Fruit fly (Drosophila melanogaster) whole organism, embryonic: ENCODE data around the gene Sirt6.

ENCODE experiments used
- Abd-B ChIP-seq: fragments of 200-800 bp; sonication (Bioruptor generic); optimal IDR thresholded peaks from 2 replicates; lab custom pipeline; 2018; ENCODE audit warnings: missing biosample characterization, mild to moderate bottlenecking, missing genetic modification characterization, moderate library complexity
- B-H2 ChIP-seq: fragments of 200-800 bp; sonication (Bioruptor generic); optimal IDR thresholded peaks from 2 replicates; lab custom pipeline; 2018; ENCODE audit warnings: missing biosample characterization, mild to moderate bottlenecking, missing genetic modification characterization
- CG10462 ChIP-seq: fragments of 200-800 bp; sonication (Bioruptor generic); optimal IDR thresholded peaks from 2 replicates; lab custom pipeline; 2016; ENCODE audit warnings: missing biosample characterization, missing genetic modification characterization
- CG11696 ChIP-seq: fragments of 200-800 bp; sonication (Bioruptor generic); IDR thresholded peaks from 2 replicates; pipeline ENCODE4 v1.3.6; 2022; ENCODE audit warnings: missing biosample characterization, missing genetic modification characterization
- CG12155 ChIP-seq: fragments of 200-800 bp; sonication (Bioruptor generic); optimal IDR thresholded peaks from 3 replicates; lab custom pipeline; 2016; ENCODE audit warnings: missing biosample characterization, missing genetic modification characterization
- CG12219 ChIP-seq: fragments of 200-800 bp; sonication (Bioruptor generic); optimal IDR thresholded peaks from 3 replicates; lab custom pipeline; 2018; ENCODE audit warnings: missing biosample characterization, mild to moderate bottlenecking, missing genetic modification characterization
- CG14441 ChIP-seq: fragments of 200-800 bp; sonication (Bioruptor generic); IDR thresholded peaks from 2 replicates; pipeline ENCODE4 v1.3.6; 2022; ENCODE audit warnings: missing biosample characterization, missing genetic modification characterization
- CG15514 ChIP-seq: fragments of 200-800 bp; sonication (Bioruptor generic); optimal IDR thresholded peaks from 3 replicates; lab custom pipeline; 2017; ENCODE audit warnings: missing biosample characterization, missing genetic modification characterization, mild to moderate bottlenecking, moderate library complexity, missing genetic modification reagents
- CG17361 ChIP-seq: fragments of 200-800 bp; sonication (Bioruptor generic); IDR thresholded peaks from 3 replicates; pipeline ENCODE4 v1.3.6; 2022; ENCODE audit warnings: missing biosample characterization, missing genetic modification characterization
- CG18262 ChIP-seq: fragments of 200-800 bp; optimal IDR thresholded peaks from 3 replicates; lab custom pipeline; 2019; ENCODE audit warnings: missing biosample characterization, mild to moderate bottlenecking, missing genetic modification characterization, moderate library complexity
- CG1832 ChIP-seq: fragments of 200-800 bp; sonication (Bioruptor generic); optimal IDR thresholded peaks from 2 replicates; lab custom pipeline; 2017; ENCODE audit warnings: missing biosample characterization, mild to moderate bottlenecking, missing genetic modification characterization, inconsistent platforms
- CG3163 ChIP-seq: fragments of 200-800 bp; sonication (Bioruptor generic); optimal IDR thresholded peaks from 3 replicates; lab custom pipeline; 2016; ENCODE audit warnings: missing biosample characterization, missing genetic modification characterization
- CG34224 ChIP-seq: fragments of 200-800 bp; sonication (Bioruptor generic); IDR thresholded peaks from 3 replicates; pipeline ENCODE4 v1.3.6; 2022; ENCODE audit warnings: missing biosample characterization, missing genetic modification characterization; ENCODE audit not compliant: partially characterized antibody
- Dbx ChIP-seq: fragments of 200-800 bp; sonication (Bioruptor generic); IDR thresholded peaks from 3 replicates; pipeline ENCODE4 v1.3.6; 2022; ENCODE audit warnings: missing biosample characterization, missing genetic modification characterization
- Drgx ChIP-seq: fragments of 200-800 bp; sonication (Bioruptor generic); IDR thresholded peaks from 2 replicates; pipeline ENCODE4 v1.3.6; 2022; ENCODE audit warnings: missing biosample characterization, missing genetic modification characterization
- E2f1 ChIP-seq: fragments of 200-800 bp; sonication (Bioruptor generic); IDR thresholded peaks from 2 replicates; pipeline ENCODE4 v1.3.6; 2022; ENCODE audit warnings: missing biosample characterization, missing genetic modification characterization
- HmgD ChIP-seq: fragments of 200-800 bp; sonication (Bioruptor generic); optimal IDR thresholded peaks from 3 replicates; lab custom pipeline; 2016; ENCODE audit warnings: missing biosample characterization, missing genetic modification characterization
- Med ChIP-seq: fragments of 200-800 bp; sonication (Bioruptor generic); peaks from one replicate; lab custom pipeline; 2016; ENCODE audit warnings: missing biosample characterization, missing genetic modification characterization, mild to moderate bottlenecking, inconsistent platforms, moderate library complexity
- Mes4 ChIP-seq: fragments of 200-800 bp; sonication (Bioruptor generic); optimal IDR thresholded peaks from 2 replicates; lab custom pipeline; 2016; ENCODE audit warnings: missing biosample characterization, missing genetic modification characterization
- Ptx1 ChIP-seq: fragments of 200-800 bp; sonication (Bioruptor generic); IDR thresholded peaks from 2 replicates; pipeline ENCODE4 v1.3.6; 2022; ENCODE audit warnings: missing biosample characterization, missing genetic modification characterization
- Rx ChIP-seq: fragments of 200-800 bp; sonication (Bioruptor generic); IDR thresholded peaks from 2 replicates; pipeline ENCODE4 v1.3.6; 2022; ENCODE audit warnings: missing biosample characterization, missing genetic modification characterization
- Sox102F ChIP-seq: fragments of 200-800 bp; sonication (Bioruptor generic); optimal IDR thresholded peaks from 2 replicates; lab custom pipeline; 2018; ENCODE audit warnings: missing biosample characterization, mild to moderate bottlenecking, missing genetic modification characterization, moderate library complexity
- Stat92E ChIP-seq, 3 experiments: fragments of >200 bp in 2 of 3; fragments of 200-800 bp in 1 of 3; sonication (Bioruptor generic) in 1 of 3; optimal IDR thresholded peaks; 2 replicates each; lab custom pipeline; 2017 to 2019; ENCODE audit warnings: missing biosample characterization in 3 of 3, missing genetic modification characterization in 3 of 3, mild to moderate bottlenecking in 1 of 3, moderate library complexity in 1 of 3
- Vsx1 ChIP-seq: fragments of 200-800 bp; sonication (Bioruptor generic); optimal IDR thresholded peaks from 2 replicates; lab custom pipeline; 2017; ENCODE audit warnings: missing biosample characterization, mild to moderate bottlenecking, missing genetic modification characterization, missing genetic modification reagents
- Xrp1 ChIP-seq: fragments of 200-800 bp; sonication (Bioruptor generic); IDR thresholded peaks from 2 replicates; pipeline ENCODE4 v1.3.6; 2022; ENCODE audit warnings: missing biosample characterization, missing genetic modification characterization
- bigmax ChIP-seq: fragments of 200-800 bp; sonication (Bioruptor generic); optimal IDR thresholded peaks from 2 replicates; lab custom pipeline; 2018; ENCODE audit warnings: missing biosample characterization, mild to moderate bottlenecking, missing genetic modification characterization
- cato ChIP-seq: fragments of 200-800 bp; sonication (Bioruptor generic); optimal IDR thresholded peaks from 2 replicates; lab custom pipeline; 2016; ENCODE audit warnings: missing biosample characterization, missing genetic modification characterization, borderline replicate concordance
- caup ChIP-seq: fragments of 200-800 bp; sonication (Bioruptor generic); optimal IDR thresholded peaks from 3 replicates; lab custom pipeline; 2017; ENCODE audit warnings: missing biosample characterization, mild to moderate bottlenecking, missing genetic modification characterization, moderate library complexity; ENCODE audit not compliant: severe bottlenecking
- chinmo ChIP-seq: fragments of 200-800 bp; sonication (Bioruptor generic); IDR thresholded peaks from 4 replicates; pipeline ENCODE4 v1.3.6; 2022; ENCODE audit warnings: missing biosample characterization, missing genetic modification characterization; ENCODE audit not compliant: partially characterized antibody
- ci ChIP-seq: fragments of 200-800 bp; sonication (Bioruptor generic); IDR thresholded peaks from 3 replicates; pipeline ENCODE4 v1.3.6; 2022; ENCODE audit warnings: missing biosample characterization, missing genetic modification characterization
- croc ChIP-seq: fragments of 200-800 bp; sonication (Bioruptor generic); conservative IDR thresholded peaks from 3 replicates; pipeline ENCODE4 v1.3.6; 2022; ENCODE audit warnings: missing biosample characterization, missing genetic modification characterization
- disco-r ChIP-seq: fragments of 200-800 bp; sonication (Bioruptor generic); optimal IDR thresholded peaks from 2 replicates; lab custom pipeline; 2016; ENCODE audit warnings: missing biosample characterization, missing genetic modification characterization
- fd3F ChIP-seq: fragments of 200-800 bp; sonication (Bioruptor generic); optimal IDR thresholded peaks from 2 replicates; lab custom pipeline; 2018; ENCODE audit warnings: missing biosample characterization, mild to moderate bottlenecking, missing genetic modification characterization, moderate library complexity
- fd96Cb ChIP-seq: fragments of 200-800 bp; sonication (Bioruptor generic); optimal IDR thresholded peaks from 2 replicates; lab custom pipeline; 2018; ENCODE audit warnings: missing biosample characterization, mild to moderate bottlenecking, missing genetic modification characterization, moderate library complexity
- fru ChIP-seq: fragments of >200 bp; optimal IDR thresholded peaks from 2 replicates; lab custom pipeline; 2017
- hbn ChIP-seq: fragments of 200-800 bp; sonication (Bioruptor generic); IDR thresholded peaks from 2 replicates; pipeline ENCODE4 v1.3.6; 2022; ENCODE audit warnings: missing biosample characterization, missing genetic modification characterization; ENCODE audit not compliant: partially characterized antibody
- jumu ChIP-seq: fragments of 200-800 bp; sonication (Bioruptor generic); optimal IDR thresholded peaks from 3 replicates; lab custom pipeline; 2016; ENCODE audit warnings: missing biosample characterization, missing genetic modification characterization
- lilli ChIP-seq: fragments of 200-800 bp; sonication (Bioruptor generic); optimal IDR thresholded peaks from 3 replicates; lab custom pipeline; 2016; ENCODE audit warnings: missing biosample characterization, missing genetic modification characterization
- lmd ChIP-seq: fragments of 200-800 bp; sonication (Bioruptor generic); IDR thresholded peaks from 2 replicates; pipeline ENCODE4 v1.3.6; 2022; ENCODE audit warnings: missing biosample characterization, missing genetic modification characterization
- nau ChIP-seq: fragments of 200-800 bp; sonication (Bioruptor generic); optimal IDR thresholded peaks from 3 replicates; lab custom pipeline; 2017; ENCODE audit warnings: missing biosample characterization, mild to moderate bottlenecking, missing genetic modification characterization, missing genetic modification reagents
- pb ChIP-seq: fragments of 200-800 bp; sonication (Bioruptor generic); optimal IDR thresholded peaks from 3 replicates; lab custom pipeline; 2016; ENCODE audit warnings: missing biosample characterization, missing genetic modification characterization
- sens-2 ChIP-seq: fragments of 200-800 bp; sonication (Bioruptor generic); IDR thresholded peaks from 2 replicates; pipeline ENCODE4 v1.3.6; 2022; ENCODE audit warnings: missing biosample characterization, missing genetic modification characterization
- slbo ChIP-seq: fragments of 200-800 bp; sonication (Bioruptor generic); IDR thresholded peaks from 2 replicates; pipeline ENCODE4 v1.3.6; 2022; ENCODE audit warnings: missing biosample characterization, missing genetic modification characterization
- sr ChIP-seq: fragments of 200-800 bp; sonication (Bioruptor generic); IDR thresholded peaks from 3 replicates; pipeline ENCODE4 v1.3.6; 2022; ENCODE audit warnings: missing biosample characterization, missing genetic modification characterization
- tin ChIP-seq: fragments of 200-800 bp; sonication (Bioruptor generic); optimal IDR thresholded peaks from 3 replicates; lab custom pipeline; 2016; ENCODE audit warnings: missing biosample characterization, missing genetic modification characterization
- toy ChIP-seq: fragments of 200-800 bp; sonication (Bioruptor generic); IDR thresholded peaks from 2 replicates; pipeline ENCODE4 v1.3.6; 2022; ENCODE audit warnings: missing biosample characterization, missing genetic modification characterization
- z ChIP-seq: fragments of 200-800 bp; sonication (Bioruptor generic); IDR thresholded peaks from 3 replicates; pipeline ENCODE4 v1.3.6; 2022; ENCODE audit warnings: missing biosample characterization, missing genetic modification characterization
- zfh1 ChIP-seq: fragments of 200-800 bp; sonication (Bioruptor generic); IDR thresholded peaks from 3 replicates; pipeline ENCODE4 v1.3.6; 2022; ENCODE audit warnings: missing biosample characterization, missing genetic modification characterization

The Sirt6 gene

dm6 chr3R:10266624-10267492, 5.2 kb upstream of the Sirt6 start (continued):
- TF ChIP-seq lmd (peak; percentile 13; the same call in 1 of the 2 replicates), zfh1 (GFP tag; lab: Robert Waterston, UW) (peak; percentile 32; the same call in 1 of the 3 replicates), CG34224 (GFP tag; lab: Robert Waterston, UW) (no peak), pb (GFP tag; lab: Kevin White, UChicago) (no peak), caup (GFP tag; lab: Kevin White, UChicago) (no peak), CG1832 (peak; percentile 54), CG18262 (tag; lab: Kevin White, UChicago) (peak; percentile 3), Abd-B (GFP tag; lab: Kevin White, UChicago) (no peak), Rx (no peak), Sox102F (GFP tag; lab: Kevin White, UChicago) (peak; percentile 29), E2f1 (peak; percentile 28; the same call in 1 of the 2 replicates), bigmax (GFP tag; lab: Kevin White, UChicago) (no peak), tin (no peak), chinmo (GFP tag; lab: Robert Waterston, UW) (peak; percentile 86; the same call in 1 of the 4 replicates), slbo (peak; percentile 16; the same call in 1 of the 2 replicates), ci (GFP tag; lab: Robert Waterston, UW) (0 out of 3 replicates have a peak, but pooled peaks have one; percentile 29), cato (GFP tag; lab: Kevin White, UChicago) (no peak), hbn (GFP tag; lab: Robert Waterston, UW) (0 out of 2 replicates have a peak, but pooled peaks have one; percentile 25), fru (no peak), CG10462 (no peak), sr (GFP tag; lab: Robert Waterston, UW) (peak; percentile 87), CG14441 (0 out of 2 replicates have a peak, but pooled peaks have one; percentile 21), Drgx (GFP tag; lab: Robert Waterston, UW) (peak; percentile 50), Med (GFP tag; lab: Kevin White, UChicago) (peak; percentile 67), Dbx (0 out of 3 replicates have a peak, but pooled peaks have one; percentile 11), Xrp1 (peak; percentile 20; the same call in 1 of the 2 replicates), CG11696 (GFP tag; lab: Robert Waterston, UW) (no peak), HmgD (GFP tag; lab: Kevin White, UChicago) (no peak), CG12219 (GFP tag; lab: Kevin White, UChicago) (no peak)
- TF ChIP-seq, all 482 proteins: peak for 41

- peak; percentile 39 for TF ChIP-seq CG15514 (GFP tag; lab: Kevin White, UChicago)
- TF ChIP-seq Drgx (GFP tag; lab: Robert Waterston, UW): peak; percentile 74
- TF ChIP-seq Vsx1 (GFP tag; lab: Kevin White, UChicago): peak; percentile 51
- no peak for TF ChIP-seq z (GFP tag; lab: Robert Waterston, UW)
- no peak for TF ChIP-seq B-H2 (GFP tag; lab: Kevin White, UChicago)
- peak; percentile 35 for TF ChIP-seq disco-r (GFP tag; lab: Kevin White, UChicago)
- no peak for TF ChIP-seq croc (GFP tag; lab: Robert Waterston, UW)
- TF ChIP-seq lilli (GFP tag; lab: Kevin White, UChicago): peak; percentile 64
- TF ChIP-seq CG14441: peak; percentile 44
- no peak for TF ChIP-seq nau (GFP tag; lab: Kevin White, UChicago)
- TF ChIP-seq Ptx1 (GFP tag; lab: Robert Waterston, UW): peak; percentile 59
- TF ChIP-seq CG3163 (GFP tag; lab: Kevin White, UChicago): no peak
- peak; percentile 33 for TF ChIP-seq jumu (GFP tag; lab: Kevin White, UChicago)
- no peak for TF ChIP-seq Stat92E (GFP tag; optimal IDR thresholded peaks at IDR 0.05; lab: Kevin White, UChicago)
- no peak for TF ChIP-seq Mes4
- peak; percentile 72 for TF ChIP-seq CG17361
- TF ChIP-seq sens-2 (GFP tag; lab: Robert Waterston, UW): no peak
- TF ChIP-seq fd96Cb (tag; lab: Kevin White, UChicago): peak; percentile 19
- TF ChIP-seq fd3F (GFP tag; lab: Kevin White, UChicago): peak; percentile 56
- no peak for TF ChIP-seq CG12219 (GFP tag; lab: Kevin White, UChicago)
- TF ChIP-seq CG12155 (GFP tag; lab: Kevin White, UChicago): peak; percentile 26
- 0 out of 2 replicates have a peak, but pooled peaks have one; percentile 64 for TF ChIP-seq toy (GFP tag; lab: Robert Waterston, UW)
- peak; percentile 68; the same call in 2 of the 3 replicates for TF ChIP-seq sr (GFP tag; lab: Robert Waterston, UW)
These were observed 4.0 kb upstream of the Sirt6 start for dm6 chr3R:10265552-10266137.
